Fruit fly (Drosophila melanogaster): Measurements from ENCODE around the gene Keap1.

The Keap1 gene

DNA sequence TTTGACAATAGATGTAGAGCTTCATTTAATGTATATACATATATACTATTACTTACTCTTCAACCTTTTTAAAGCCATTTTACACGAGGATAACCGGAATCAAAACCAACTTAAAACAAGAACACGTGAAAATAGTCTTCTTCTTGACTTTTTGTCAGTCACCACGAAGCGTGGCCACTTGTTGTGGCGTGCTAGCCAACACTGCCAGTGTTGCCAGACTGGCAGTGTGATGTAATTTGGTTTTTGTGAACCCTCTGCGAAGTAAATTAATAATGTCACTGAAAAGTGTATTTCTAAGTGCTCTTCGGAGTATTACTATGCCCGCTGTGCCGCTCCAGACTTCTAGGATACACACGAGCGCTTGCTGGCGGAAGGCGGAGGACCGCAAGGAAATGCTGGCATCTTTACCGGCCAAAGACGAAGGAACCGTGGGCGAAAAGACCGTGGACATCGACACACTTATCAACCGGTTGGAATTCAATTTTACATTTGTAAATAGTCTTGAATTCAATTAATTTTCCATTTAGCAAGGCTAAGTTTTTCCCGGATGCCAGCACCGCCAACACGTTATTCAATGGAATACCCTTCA lies 7.1 kb downstream of the Keap1 start, which contains the start of the genes Ns1 and mRpS11 (continued):
- TF ChIP-seq sna (GFP tag; IDR thresholded peaks at IDR 0.05; ENCODE audit: partially characterized antibody): 0 out of 2 replicates have a peak, but pooled peaks have one; percentile 17
- TF ChIP-seq CG7271 (tag; optimal IDR thresholded peaks at IDR 0.05): no peak
- TF ChIP-seq sug (tag; optimal IDR thresholded peaks at IDR 0.05): peak; percentile 54
- TF ChIP-seq HLHmδ (GFP tag; optimal IDR thresholded peaks at IDR 0.05): no peak
- no peak for TF ChIP-seq trh (GFP tag; optimal IDR thresholded peaks at IDR 0.05)
- TF ChIP-seq gem (tag; optimal IDR thresholded peaks at IDR 0.05): no peak
- peak; percentile 10 for TF ChIP-seq D19A (tag; optimal IDR thresholded peaks at IDR 0.05)
- no peak for TF ChIP-seq NC2α (GFP tag; optimal IDR thresholded peaks at IDR 0.05)
- TF ChIP-seq CG15011 (GFP tag; optimal IDR thresholded peaks at IDR 0.05): no peak
- no peak for TF ChIP-seq CG17328 (GFP tag; IDR thresholded peaks at IDR 0.05)
- TF ChIP-seq pan (optimal IDR thresholded peaks at IDR 0.05): no peak
- TF ChIP-seq pan (GFP tag; optimal IDR thresholded peaks at IDR 0.05 in 1 of 2, IDR thresholded peaks at IDR 0.05 in 1 of 2): no peak
- TF ChIP-seq sqz (GFP tag; optimal IDR thresholded peaks at IDR 0.05): no peak
- TF ChIP-seq Lpt (GFP tag; optimal IDR thresholded peaks at IDR 0.05): no peak
- peak; percentile 100 for TF ChIP-seq YL-1 (GFP tag; optimal IDR thresholded peaks at IDR 0.05)
- TF ChIP-seq CG1529 (GFP tag; optimal IDR thresholded peaks at IDR 0.05): no peak
- no peak for TF ChIP-seq hbn (GFP tag; IDR thresholded peaks at IDR 0.05; ENCODE audit: partially characterized antibody)
- TF ChIP-seq klu (GFP tag; IDR thresholded peaks at IDR 0.05): no peak
- no peak for TF ChIP-seq CG10366 (GFP tag; IDR thresholded peaks at IDR 0.05)
- peak; percentile 58 for TF ChIP-seq NfI (GFP tag; optimal IDR thresholded peaks at IDR 0.05)
- TF ChIP-seq CG6791 (GFP tag; IDR thresholded peaks at IDR 0.05; ENCODE audit: partially characterized antibody): peak; percentile 52; the same call in 2 of the 3 replicates
- TF ChIP-seq CG14050 (GFP tag; IDR thresholded peaks at IDR 0.05): no peak
- peak; percentile 28; the same call in 1 of the 2 replicates for TF ChIP-seq ato (GFP tag; IDR thresholded peaks at IDR 0.05; ENCODE audit: partially characterized antibody)
- peak; percentile 57 for TF ChIP-seq Side (GFP tag; optimal IDR thresholded peaks at IDR 0.05)
- peak; percentile 60 for TF ChIP-seq CG2120 (GFP tag; optimal IDR thresholded peaks at IDR 0.05)
- peak; percentile 79 for TF ChIP-seq Sin3A (optimal IDR thresholded peaks at IDR 0.05)
- TF ChIP-seq lmd (GFP tag; IDR thresholded peaks at IDR 0.05): no peak
- TF ChIP-seq seq (GFP tag; IDR thresholded peaks at IDR 0.05): 0 out of 2 replicates have a peak, but pooled peaks have one; percentile 15
- TF ChIP-seq Taf1 (GFP tag; IDR thresholded peaks at IDR 0.05): no peak
- peak; percentile 23 for TF ChIP-seq CG9797 (GFP tag; optimal IDR thresholded peaks at IDR 0.05)
- no peak for TF ChIP-seq CG2889 (GFP tag; IDR thresholded peaks at IDR 0.05)
- no peak for TF ChIP-seq CG4707 (GFP tag; optimal IDR thresholded peaks at IDR 0.05)
- no peak for TF ChIP-seq pros (GFP tag; optimal IDR thresholded peaks at IDR 0.05)
- TF ChIP-seq Poxn (GFP tag; IDR thresholded peaks at IDR 0.05): no peak
- TF ChIP-seq chm (GFP tag; IDR thresholded peaks at IDR 0.05): peak; percentile 50; the same call in 1 of the 2 replicates
- TF ChIP-seq Blimp-1 (GFP tag; optimal IDR thresholded peaks at IDR 0.05): no peak
- TF ChIP-seq Gsc (GFP tag; IDR thresholded peaks at IDR 0.05): no peak
- peak; percentile 34 for TF ChIP-seq twi (tag; optimal IDR thresholded peaks at IDR 0.05)
- TF ChIP-seq Dref (GFP tag; IDR thresholded peaks at IDR 0.05): no peak; the same call in 1 of the 2 replicates
- peak; percentile 2 for TF ChIP-seq pb (GFP tag; optimal IDR thresholded peaks at IDR 0.05)
- peak; percentile 34 for TF ChIP-seq CG2116 (GFP tag; optimal IDR thresholded peaks at IDR 0.05)
- no peak for TF ChIP-seq Eip74EF (GFP tag; optimal IDR thresholded peaks at IDR 0.05)
- TF ChIP-seq CG15073 (GFP tag; optimal IDR thresholded peaks at IDR 0.05): no peak
- TF ChIP-seq eve (GFP tag; optimal IDR thresholded peaks at IDR 0.05): no peak
- peak; percentile 15 for TF ChIP-seq CG3163 (GFP tag; optimal IDR thresholded peaks at IDR 0.05)
- no peak for TF ChIP-seq CG10147 (GFP tag; optimal IDR thresholded peaks at IDR 0.05)
- no peak for TF ChIP-seq tll (GFP tag; optimal IDR thresholded peaks at IDR 0.05)
- no peak for TF ChIP-seq corto (GFP tag; optimal IDR thresholded peaks at IDR 0.05)
- no peak for TF ChIP-seq luna (GFP tag; optimal IDR thresholded peaks at IDR 0.05)
- no peak for TF ChIP-seq Usf (GFP tag; optimal IDR thresholded peaks at IDR 0.05)

Measured in whole organism, embryonic.